Fruit fly (Drosophila melanogaster) whole organism, embryonic: ENCODE results near the gene CG34327.
A peak's percentile ranks its signal among the peaks of the same experiment; 100 is the strongest.

Experiments used
- Blimp-1 ChIP-seq: fragments of 200-800 bp; sonication (Bioruptor generic); optimal IDR thresholded peaks from 3 replicates; lab custom pipeline; 2018; ENCODE audit warnings: missing biosample characterization, missing genetic modification characterization, mild to moderate bottlenecking, moderate library complexity, missing genetic modification reagents
- CG11504 ChIP-seq: fragments of 200-800 bp; sonication (Bioruptor generic); optimal IDR thresholded peaks from 3 replicates; lab custom pipeline; 2019; ENCODE audit warnings: missing biosample characterization, mild to moderate bottlenecking, missing genetic modification characterization, moderate library complexity
- CG12659 ChIP-seq: fragments of 200-800 bp; sonication (Bioruptor generic); optimal IDR thresholded peaks from 3 replicates; lab custom pipeline; 2017; ENCODE audit warnings: mild to moderate bottlenecking, missing biosample characterization, missing genetic modification reagents, missing genetic modification characterization
- CG12744 ChIP-seq: fragments of 200-800 bp; sonication (Bioruptor generic); optimal IDR thresholded peaks from 2 replicates; lab custom pipeline; 2016; ENCODE audit warnings: missing biosample characterization, missing genetic modification characterization
- CG13775 ChIP-seq: fragments of 200-800 bp; sonication (Bioruptor generic); optimal IDR thresholded peaks from 3 replicates; lab custom pipeline; 2017; ENCODE audit warnings: missing biosample characterization, mild to moderate bottlenecking, missing genetic modification characterization
- CG13894 ChIP-seq: fragments of 200-800 bp; sonication (Bioruptor generic); optimal IDR thresholded peaks from 3 replicates; lab custom pipeline; 2018; ENCODE audit warnings: missing biosample characterization, mild to moderate bottlenecking, missing genetic modification characterization, moderate library complexity
- CG18599 ChIP-seq: fragments of 200-800 bp; sonication (Bioruptor generic); optimal IDR thresholded peaks from 3 replicates; lab custom pipeline; 2017; ENCODE audit warnings: missing biosample characterization, missing genetic modification characterization, mild to moderate bottlenecking, moderate library complexity, missing genetic modification reagents
- CG32772 ChIP-seq: fragments of 200-800 bp; sonication (Bioruptor generic); IDR thresholded peaks from 2 replicates; pipeline ENCODE4 v1.3.6; 2022; ENCODE audit warnings: missing biosample characterization, missing genetic modification characterization
- CG9817 ChIP-seq: fragments of 200-800 bp; sonication (Bioruptor generic); optimal IDR thresholded peaks from 2 replicates; lab custom pipeline; 2018; ENCODE audit warnings: missing biosample characterization, mild to moderate bottlenecking, missing genetic modification characterization, moderate library complexity
- Ets65A ChIP-seq: fragments of 200-800 bp; sonication (Bioruptor generic); peaks from one replicate; lab custom pipeline; 2016; ENCODE audit warnings: missing biosample characterization, missing genetic modification characterization
- Hey ChIP-seq: fragments of 200-800 bp; sonication (Bioruptor generic); optimal IDR thresholded peaks from 3 replicates; lab custom pipeline; 2018; ENCODE audit warnings: missing biosample characterization, mild to moderate bottlenecking, missing genetic modification characterization
- Lhr ChIP-seq: fragments of 200-800 bp; sonication (Bioruptor generic); optimal IDR thresholded peaks from 3 replicates; lab custom pipeline; 2017; ENCODE audit warnings: mild to moderate bottlenecking, missing biosample characterization, missing genetic modification reagents, missing genetic modification characterization
- MBD-R2 ChIP-seq: fragments of 200-800 bp; sonication (Bioruptor generic); IDR thresholded peaks from 2 replicates; pipeline ENCODE4 v1.3.6; 2022; ENCODE audit warnings: missing biosample characterization, missing genetic modification characterization
- Mes4 ChIP-seq: fragments of 200-800 bp; sonication (Bioruptor generic); optimal IDR thresholded peaks from 2 replicates; lab custom pipeline; 2016; ENCODE audit warnings: missing biosample characterization, missing genetic modification characterization
- NK7.1 ChIP-seq: fragments of 200-800 bp; sonication (Bioruptor generic); optimal IDR thresholded peaks from 3 replicates; lab custom pipeline; 2016; ENCODE audit warnings: missing biosample characterization, missing genetic modification characterization
- Pdp1 ChIP-seq, 2 experiments: fragments of 200-800 bp; sonication (Bioruptor generic); optimal IDR thresholded peaks; 3 replicates each; lab custom pipeline; 2016; ENCODE audit warnings: missing biosample characterization in 2 of 2, missing genetic modification characterization in 2 of 2, mild to moderate bottlenecking in 1 of 2, moderate library complexity in 1 of 2
- Side ChIP-seq: fragments of 200-800 bp; sonication (Bioruptor generic); optimal IDR thresholded peaks from 2 replicates; lab custom pipeline; 2016; ENCODE audit warnings: missing biosample characterization, missing genetic modification characterization
- Trl ChIP-seq, 3 experiments: fragments of >200 bp in 2 of 3; fragments of 200-800 bp in 1 of 3; sonication (Bioruptor generic) in 1 of 3; optimal IDR thresholded peaks; 2 replicates in 1 of 3; 3 replicates in 2 of 3; lab custom pipeline; 2016 to 2017; ENCODE audit warnings: missing biosample characterization in 1 of 3, missing genetic modification characterization in 1 of 3
- YL-1 ChIP-seq: fragments of 200-800 bp; sonication (Bioruptor generic); optimal IDR thresholded peaks from 3 replicates; lab custom pipeline; 2017; ENCODE audit warnings: missing biosample characterization, mild to moderate bottlenecking, missing genetic modification characterization
- aop ChIP-seq: fragments of 200-800 bp; sonication (Bioruptor generic); IDR thresholded peaks from 2 replicates; pipeline ENCODE4 v1.3.6; 2022; ENCODE audit warnings: missing biosample characterization, missing genetic modification characterization
- chinmo ChIP-seq: fragments of 200-800 bp; sonication (Bioruptor generic); IDR thresholded peaks from 4 replicates; pipeline ENCODE4 v1.3.6; 2022; ENCODE audit warnings: missing biosample characterization, missing genetic modification characterization; ENCODE audit not compliant: partially characterized antibody
- croc ChIP-seq: fragments of 200-800 bp; sonication (Bioruptor generic); conservative IDR thresholded peaks from 3 replicates; pipeline ENCODE4 v1.3.6; 2022; ENCODE audit warnings: missing biosample characterization, missing genetic modification characterization
- crol ChIP-seq: fragments of 200-800 bp; sonication (Bioruptor generic); IDR thresholded peaks from 2 replicates; pipeline ENCODE4 v1.3.6; 2022; ENCODE audit warnings: missing biosample characterization, missing genetic modification characterization
- danr ChIP-seq: fragments of 200-800 bp; sonication (Bioruptor generic); IDR thresholded peaks from 2 replicates; pipeline ENCODE4 v1.3.6; 2022; ENCODE audit warnings: missing biosample characterization, missing genetic modification characterization
- ewg ChIP-seq: fragments of 200-800 bp; sonication (Bioruptor generic); optimal IDR thresholded peaks from 3 replicates; lab custom pipeline; 2017; ENCODE audit warnings: mild to moderate bottlenecking, missing biosample characterization, missing genetic modification reagents, missing genetic modification characterization
- fd96Cb ChIP-seq: fragments of 200-800 bp; sonication (Bioruptor generic); optimal IDR thresholded peaks from 2 replicates; lab custom pipeline; 2018; ENCODE audit warnings: missing biosample characterization, mild to moderate bottlenecking, missing genetic modification characterization, moderate library complexity
- gcm ChIP-seq: fragments of 200-800 bp; sonication (Bioruptor generic); optimal IDR thresholded peaks from 2 replicates; lab custom pipeline; 2019; ENCODE audit warnings: missing biosample characterization, mild to moderate bottlenecking, missing genetic modification characterization, moderate library complexity
- gfzf ChIP-seq: fragments of 200-800 bp; sonication (Bioruptor generic); optimal IDR thresholded peaks from 2 replicates; lab custom pipeline; 2016; ENCODE audit warnings: missing biosample characterization, mild to moderate bottlenecking, missing genetic modification characterization, moderate library complexity
- lilli ChIP-seq: fragments of 200-800 bp; sonication (Bioruptor generic); optimal IDR thresholded peaks from 3 replicates; lab custom pipeline; 2016; ENCODE audit warnings: missing biosample characterization, missing genetic modification characterization
- oc ChIP-seq: fragments of 200-800 bp; sonication (Bioruptor generic); optimal IDR thresholded peaks from 2 replicates; lab custom pipeline; 2018; ENCODE audit warnings: missing biosample characterization, mild to moderate bottlenecking, missing genetic modification characterization, moderate library complexity
- pnt ChIP-seq: fragments of 200-800 bp; sonication (Bioruptor generic); optimal IDR thresholded peaks from 3 replicates; lab custom pipeline; 2016; ENCODE audit warnings: missing biosample characterization, missing genetic modification characterization
- row ChIP-seq: fragments of 200-800 bp; sonication (Bioruptor generic); IDR thresholded peaks from 3 replicates; pipeline ENCODE4 v1.3.6; 2022; ENCODE audit warnings: missing biosample characterization, missing genetic modification characterization
- sens-2 ChIP-seq: fragments of 200-800 bp; sonication (Bioruptor generic); IDR thresholded peaks from 2 replicates; pipeline ENCODE4 v1.3.6; 2022; ENCODE audit warnings: missing biosample characterization, missing genetic modification characterization
- sr ChIP-seq: fragments of 200-800 bp; sonication (Bioruptor generic); IDR thresholded peaks from 3 replicates; pipeline ENCODE4 v1.3.6; 2022; ENCODE audit warnings: missing biosample characterization, missing genetic modification characterization
- stc ChIP-seq: fragments of 200-800 bp; sonication (Bioruptor generic); IDR thresholded peaks from 2 replicates; pipeline ENCODE4 v1.3.6; 2022; ENCODE audit warnings: missing biosample characterization, missing genetic modification characterization
- tin ChIP-seq: fragments of 200-800 bp; sonication (Bioruptor generic); optimal IDR thresholded peaks from 3 replicates; lab custom pipeline; 2016; ENCODE audit warnings: missing biosample characterization, missing genetic modification characterization
- tio ChIP-seq: fragments of 200-800 bp; sonication (Bioruptor generic); optimal IDR thresholded peaks from 2 replicates; lab custom pipeline; 2017; ENCODE audit warnings: missing biosample characterization, missing genetic modification characterization, inconsistent platforms
- trem ChIP-seq: fragments of 200-800 bp; optimal IDR thresholded peaks from 3 replicates; lab custom pipeline; 2019; ENCODE audit warnings: missing biosample characterization, mild to moderate bottlenecking, missing genetic modification characterization, moderate library complexity

Gene CG34327

dm6 chrX:17237421-17237820 is 13.8 kb upstream of the CG34327 start (continued):
- TF ChIP-seq fd96Cb (tag; lab: Kevin White, UChicago) (peak; percentile 30), croc (GFP tag; lab: Robert Waterston, UW) (no peak), danr (GFP tag; lab: Robert Waterston, UW) (no peak), Hey (tag; lab: Kevin White, UChicago) (no peak), sr (GFP tag; lab: Robert Waterston, UW) (no peak), chinmo (GFP tag; lab: Robert Waterston, UW) (no peak), ewg (GFP tag; lab: Kevin White, UChicago) (peak; percentile 0), CG11504 (peak; percentile 68), crol (GFP tag; lab: Robert Waterston, UW) (no peak), CG12659 (GFP tag; lab: Kevin White, UChicago) (no peak), YL-1 (GFP tag; lab: Kevin White, UChicago) (no peak), NK7.1 (GFP tag; lab: Kevin White, UChicago) (no peak), aop (no peak), tin (GFP tag; lab: Kevin White, UChicago) (no peak), trem (tag; lab: Kevin White, UChicago) (no peak), Lhr (GFP tag; lab: Kevin White, UChicago) (no peak), CG13775 (no peak), CG32772 (no peak), CG13894 (tag; lab: Kevin White, UChicago) (no peak), stc (0 out of 2 replicates have a peak, but pooled peaks have one; percentile 24), Ets65A (peak; percentile 41), Side (no peak), CG18599 (GFP tag; lab: Kevin White, UChicago) (no peak)

dm6 chrX:17236468-17236867 is 12.9 kb upstream of the CG34327 start:
- TF ChIP-seq Blimp-1 (GFP tag; lab: Kevin White, UChicago) (peak; percentile 68), sens-2 (no peak), oc (peak; percentile 90)

- TF ChIP-seq row (GFP tag; lab: Robert Waterston, UW) (no peak), gfzf (no peak), Trl (optimal IDR thresholded peaks at IDR 0.05; lab: Kevin White, UChicago) (peak in 1 of 2 experiments; percentile 28), Trl (GFP tag; optimal IDR thresholded peaks at IDR 0.05; lab: Kevin White, UChicago) (no peak), Mes4 (GFP tag; lab: Kevin White, UChicago) (no peak)
These were observed 9.0 kb upstream of the CG34327 start, which contains the start of gene f for dm6 chrX:17232642-17233041. Gene f (plus strand): TSS chrX:17232942.

dm6 chrX:17230944-17231343 is 7.3 kb upstream of the CG34327 start, which contains the start of gene CG10597:
Gene CG10597 (minus strand): TSS chrX:17231044.
- TF ChIP-seq CG12744 (GFP tag; lab: Kevin White, UChicago) (no peak), lilli (no peak), gcm (GFP tag; lab: Kevin White, UChicago) (no peak), MBD-R2 (GFP tag; lab: Robert Waterston, UW) (no peak), pnt (GFP tag; lab: Kevin White, UChicago) (no peak), CG9817 (tag; lab: Kevin White, UChicago) (no peak), Pdp1 (GFP tag; optimal IDR thresholded peaks at IDR 0.05; lab: Kevin White, UChicago) (no peak), tio (GFP tag; lab: Kevin White, UChicago) (no peak)
